Fruit fly (Drosophila melanogaster) whole organism, pupa: ENCODE data around the gene tay.

Source experiments
- CG10348 ChIP-seq: fragments of 200-800 bp; sonication (Bioruptor generic); IDR thresholded peaks from 2 replicates; pipeline ENCODE4 v1.3.6; 2022; ENCODE audit warnings: missing biosample characterization, missing genetic modification characterization
- CG12605 ChIP-seq: fragments of 200-800 bp; sonication (Bioruptor generic); IDR thresholded peaks from 2 replicates; pipeline ENCODE4 v1.3.6; 2022; ENCODE audit warnings: missing biosample characterization, missing genetic modification characterization
- CG13204 ChIP-seq: fragments of 200-800 bp; sonication (Bioruptor generic); optimal IDR thresholded peaks from 2 replicates; lab custom pipeline; 2018; ENCODE audit warnings: missing biosample characterization, mild to moderate bottlenecking, missing genetic modification characterization, moderate library complexity
- CG14655 ChIP-seq: fragments of 200-800 bp; sonication (Bioruptor generic); optimal IDR thresholded peaks from 3 replicates; lab custom pipeline; 2017; ENCODE audit warnings: mild to moderate bottlenecking, missing biosample characterization, missing genetic modification reagents, missing genetic modification characterization
- CG15710 ChIP-seq: fragments of 200-800 bp; sonication (Bioruptor generic); optimal IDR thresholded peaks from 2 replicates; lab custom pipeline; 2018; ENCODE audit warnings: missing biosample characterization, mild to moderate bottlenecking, missing genetic modification characterization, moderate library complexity
- CG17806 ChIP-seq: fragments of 200-800 bp; sonication (Bioruptor generic); optimal IDR thresholded peaks from 2 replicates; lab custom pipeline; 2018; ENCODE audit warnings: missing biosample characterization, mild to moderate bottlenecking, missing genetic modification characterization, moderate library complexity
- CG32121 ChIP-seq: fragments of 200-800 bp; sonication (Bioruptor generic); IDR thresholded peaks from 2 replicates; pipeline ENCODE4 v1.3.6; 2022; ENCODE audit warnings: missing biosample characterization, missing genetic modification characterization
- CG34367 ChIP-seq: fragments of 200-800 bp; sonication (Bioruptor generic); optimal IDR thresholded peaks from 2 replicates; lab custom pipeline; 2018; ENCODE audit warnings: missing biosample characterization, mild to moderate bottlenecking, missing genetic modification characterization
- CG4496 ChIP-seq: fragments of 200-800 bp; sonication (Bioruptor generic); IDR thresholded peaks from 3 replicates; pipeline ENCODE4 v1.3.6; 2022; ENCODE audit warnings: missing biosample characterization, missing genetic modification characterization
- CG8159 ChIP-seq: fragments of 200-800 bp; sonication (Bioruptor generic); optimal IDR thresholded peaks from 3 replicates; lab custom pipeline; 2018; ENCODE audit warnings: missing biosample characterization, mild to moderate bottlenecking, missing genetic modification characterization, moderate library complexity
- CG8301 ChIP-seq: fragments of 200-800 bp; sonication (Bioruptor generic); optimal IDR thresholded peaks from 2 replicates; lab custom pipeline; 2018; ENCODE audit warnings: missing biosample characterization, mild to moderate bottlenecking, missing genetic modification characterization
- CG9948 ChIP-seq: fragments of 200-800 bp; sonication (Bioruptor generic); optimal IDR thresholded peaks from 2 replicates; lab custom pipeline; 2018; ENCODE audit warnings: missing biosample characterization, mild to moderate bottlenecking, missing genetic modification characterization, moderate library complexity
- D1 ChIP-seq: fragments of 200-800 bp; sonication (Bioruptor generic); optimal IDR thresholded peaks from 2 replicates; lab custom pipeline; 2018; ENCODE audit warnings: missing biosample characterization, mild to moderate bottlenecking, missing genetic modification characterization, moderate library complexity
- EcR ChIP-seq: fragments of 200-800 bp; sonication (Bioruptor generic); optimal IDR thresholded peaks from 3 replicates; lab custom pipeline; 2019; ENCODE audit warnings: missing biosample characterization, missing genetic modification characterization, mild to moderate bottlenecking, moderate library complexity, missing genetic modification reagents
- Ets98B ChIP-seq: fragments of 200-800 bp; sonication (Bioruptor generic); IDR thresholded peaks from 2 replicates; pipeline ENCODE4 v1.3.6; 2022; ENCODE audit warnings: missing biosample characterization, missing genetic modification characterization
- Pif1A ChIP-seq: fragments of 200-800 bp; sonication (Bioruptor generic); optimal IDR thresholded peaks from 3 replicates; lab custom pipeline; 2016; ENCODE audit warnings: missing biosample characterization, missing genetic modification characterization
- Pif1B ChIP-seq: fragments of 200-800 bp; sonication (Bioruptor generic); optimal IDR thresholded peaks from 3 replicates; lab custom pipeline; 2016; ENCODE audit warnings: missing biosample characterization, missing genetic modification characterization
- Snoo ChIP-seq: fragments of 200-800 bp; sonication (Bioruptor generic); optimal IDR thresholded peaks from 3 replicates; lab custom pipeline; 2017; ENCODE audit warnings: missing biosample characterization, mild to moderate bottlenecking, missing genetic modification characterization, inconsistent platforms
- fd96Ca ChIP-seq: fragments of 200-800 bp; sonication (Bioruptor generic); IDR thresholded peaks from 3 replicates; pipeline ENCODE4 v1.3.6; 2022; ENCODE audit warnings: missing biosample characterization, missing genetic modification characterization
- gl ChIP-seq: fragments of 200-800 bp; sonication (Bioruptor generic); optimal IDR thresholded peaks from 2 replicates; lab custom pipeline; 2018; ENCODE audit warnings: missing biosample characterization, mild to moderate bottlenecking, missing genetic modification characterization
- rn ChIP-seq: fragments of 200-800 bp; sonication (Bioruptor generic); IDR thresholded peaks from 2 replicates; pipeline ENCODE4 v1.3.6; 2022; ENCODE audit warnings: missing biosample characterization, missing genetic modification characterization

Gene tay

DNA sequence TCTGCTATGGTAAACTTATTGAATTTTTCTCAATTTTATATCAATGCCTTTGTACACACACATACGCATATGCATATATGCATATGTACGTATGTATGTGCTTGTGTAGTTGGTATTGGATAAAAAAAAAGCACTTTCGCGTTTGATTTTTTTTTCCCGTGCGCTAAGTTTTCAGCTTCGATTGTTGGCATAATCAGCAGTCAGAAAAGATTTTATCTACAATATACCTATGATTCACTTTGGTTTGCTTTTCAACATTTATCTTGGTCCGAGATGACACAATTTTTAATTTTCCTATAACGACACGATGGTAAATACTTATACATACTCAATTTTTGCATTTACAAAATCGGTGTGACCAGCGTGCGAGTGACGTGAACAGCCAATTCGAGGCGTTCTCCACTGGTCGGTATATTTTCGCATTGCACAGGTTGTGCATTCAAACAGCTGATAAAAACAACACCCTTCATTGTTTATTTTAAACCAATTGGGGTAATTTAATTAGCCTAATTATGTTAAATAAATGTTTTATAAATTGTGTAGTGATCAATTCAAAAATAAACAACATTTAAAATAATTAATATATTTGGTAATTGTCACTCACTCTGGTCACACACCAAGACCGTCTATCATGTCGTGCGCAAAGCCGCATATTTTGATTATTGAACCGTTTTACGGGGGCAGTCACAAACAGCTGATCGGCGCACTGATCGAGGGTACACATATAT, 34.1 kb downstream of the tay start, which contains the start of the genes UBL3 and CG15914:
TSS of gene UBL3 (minus strand) at position 361 of the 728 bp plus-strand sequence.
TSS of gene CG15914 (plus strand) at position 607 of the 728 bp plus-strand sequence.
- TF ChIP-seq Pif1B (GFP tag; lab: Kevin White, UChicago) (peak; percentile 25), CG13204 (GFP tag; lab: Kevin White, UChicago) (no peak), CG32121 (GFP tag; lab: Robert Waterston, UW) (no peak)

DNA sequence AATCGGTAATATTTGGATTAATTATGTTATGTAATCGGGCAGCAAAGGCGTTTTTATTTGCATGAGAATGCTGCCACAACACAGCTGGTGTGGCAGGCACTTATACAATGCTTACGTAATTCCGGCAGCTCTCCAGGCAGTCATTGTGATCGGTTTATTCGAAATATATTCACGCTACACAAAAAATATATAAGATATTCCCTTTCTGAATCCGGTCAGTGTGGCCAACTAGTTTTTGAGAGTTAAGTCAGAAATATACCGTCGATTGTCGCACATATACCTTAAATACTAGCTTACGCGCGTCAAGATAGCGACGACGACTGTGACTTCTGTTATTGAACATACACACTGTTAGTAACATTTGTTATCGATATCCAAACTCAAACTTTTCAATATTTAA, 38.1 kb downstream of the tay start, which contains the start of gene sun:
TSS of gene sun (minus strand) at position 238 of the 400 bp plus-strand sequence.
- TF ChIP-seq rn (GFP tag; lab: Robert Waterston, UW) (no peak), Pif1B (GFP tag; lab: Kevin White, UChicago) (no peak), CG12605 (no peak), CG4496 (GFP tag; lab: Robert Waterston, UW) (no peak), CG34367 (tag; lab: Kevin White, UChicago) (no peak), CG10348 (GFP tag; lab: Robert Waterston, UW) (no peak), fd96Ca (GFP tag; lab: Robert Waterston, UW) (no peak), CG14655 (GFP tag; lab: Kevin White, UChicago) (no peak), Ets98B (GFP tag; lab: Robert Waterston, UW) (no peak), CG8301 (tag; lab: Kevin White, UChicago) (no peak), gl (tag; lab: Kevin White, UChicago) (no peak), CG15710 (tag; lab: Kevin White, UChicago) (no peak)

DNA sequence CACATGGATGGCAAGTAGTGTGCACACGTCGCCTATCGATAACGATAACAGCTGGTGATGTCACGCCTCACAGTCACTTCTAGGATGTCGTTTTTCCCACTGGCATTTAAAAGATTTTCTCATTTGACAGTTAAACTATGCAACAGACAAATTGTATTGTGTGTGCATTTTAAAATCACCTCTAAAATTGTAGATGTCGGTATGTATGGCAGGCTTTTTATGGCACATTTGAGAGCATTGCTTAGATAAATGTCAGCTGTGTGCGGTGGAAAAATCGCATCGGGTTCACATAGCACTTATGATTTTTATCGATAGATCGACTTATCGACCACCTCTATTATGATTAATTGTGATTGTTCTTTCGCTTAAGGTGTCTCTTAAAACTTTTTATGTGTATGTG, 43.0 kb downstream of the tay start, which contains the start of the genes ArgRS and CG8578:
TSS of gene ArgRS (minus strand) at position 7 of the 400 bp plus-strand sequence.
TSS of gene CG8578 (plus strand) at position 338 of the 400 bp plus-strand sequence.
- TF ChIP-seq CG13204 (GFP tag; lab: Kevin White, UChicago) (no peak), CG8301 (tag; lab: Kevin White, UChicago) (no peak), CG9948 (tag; lab: Kevin White, UChicago) (peak; percentile 3), EcR (no peak), fd96Ca (GFP tag; lab: Robert Waterston, UW) (no peak), CG34367 (tag; lab: Kevin White, UChicago) (no peak), CG8159 (tag; lab: Kevin White, UChicago) (no peak), CG32121 (GFP tag; lab: Robert Waterston, UW) (peak; percentile 47; the same call in 1 of the 2 replicates), CG4496 (GFP tag; lab: Robert Waterston, UW) (peak; percentile 82), CG17806 (no peak), gl (tag; lab: Kevin White, UChicago) (no peak), CG10348 (GFP tag; lab: Robert Waterston, UW) (no peak), Pif1B (GFP tag; lab: Kevin White, UChicago) (peak; percentile 52), rn (GFP tag; lab: Robert Waterston, UW) (peak; percentile 55), CG14655 (GFP tag; lab: Kevin White, UChicago) (no peak), CG15710 (tag; lab: Kevin White, UChicago) (peak; percentile 22), Ets98B (GFP tag; lab: Robert Waterston, UW) (no peak), D1 (tag; lab: Kevin White, UChicago) (no peak), Pif1A (no peak), Snoo (tag; lab: Kevin White, UChicago) (peak; percentile 60), CG12605 (no peak)

DNA sequence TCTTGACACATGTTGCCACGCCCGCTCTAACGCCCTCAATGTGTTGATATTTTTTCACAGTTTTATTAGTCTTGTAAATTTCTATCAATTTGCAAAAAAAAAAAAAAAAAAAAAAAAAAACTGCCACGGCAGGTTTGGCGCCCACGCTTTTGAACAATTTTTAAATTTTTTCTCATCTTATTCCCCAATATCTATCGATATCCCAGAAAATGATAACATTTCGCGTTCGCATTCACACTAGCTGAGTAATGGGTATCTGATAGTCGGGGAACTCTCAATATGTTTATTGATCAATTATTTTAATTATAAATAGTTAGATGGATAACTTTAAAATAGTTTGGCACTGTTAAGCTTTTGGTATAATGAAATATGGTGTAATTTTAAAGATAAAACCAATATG, 45.8 kb downstream of the tay start:
- no peak for TF ChIP-seq gl (tag; lab: Kevin White, UChicago)
- TF ChIP-seq Snoo (tag; lab: Kevin White, UChicago) = no peak
- no peak for TF ChIP-seq CG34367 (tag; lab: Kevin White, UChicago)
- TF ChIP-seq CG10348 (GFP tag; lab: Robert Waterston, UW) = no peak
- TF ChIP-seq CG14655 (GFP tag; lab: Kevin White, UChicago) = no peak
- no peak for TF ChIP-seq CG32121 (GFP tag; lab: Robert Waterston, UW)
- TF ChIP-seq, all 21 proteins: peak for 0

dm6 chrX:15840003-15840402, 47.1 kb downstream of the tay start:
- TF ChIP-seq fd96Ca (GFP tag; lab: Robert Waterston, UW) = no peak
- TF ChIP-seq CG34367 (tag; lab: Kevin White, UChicago) = no peak
- no peak for TF ChIP-seq CG17806
- TF ChIP-seq Pif1B (GFP tag; lab: Kevin White, UChicago) = no peak
- no peak for TF ChIP-seq Pif1A
- TF ChIP-seq CG32121 (GFP tag; lab: Robert Waterston, UW) = no peak

- TF ChIP-seq CG9948 (tag; lab: Kevin White, UChicago) (no peak), fd96Ca (GFP tag; lab: Robert Waterston, UW) (no peak), Pif1A (no peak), CG10348 (GFP tag; lab: Robert Waterston, UW) (no peak), CG32121 (GFP tag; lab: Robert Waterston, UW) (no peak), Ets98B (GFP tag; lab: Robert Waterston, UW) (no peak), CG13204 (GFP tag; lab: Kevin White, UChicago) (no peak), Snoo (tag; lab: Kevin White, UChicago) (no peak), CG14655 (GFP tag; lab: Kevin White, UChicago) (no peak), CG8301 (tag; lab: Kevin White, UChicago) (no peak), CG15710 (tag; lab: Kevin White, UChicago) (no peak), Pif1B (GFP tag; lab: Kevin White, UChicago) (no peak), CG17806 (no peak), gl (tag; lab: Kevin White, UChicago) (no peak), CG4496 (GFP tag; lab: Robert Waterston, UW) (no peak), CG8159 (tag; lab: Kevin White, UChicago) (no peak), EcR (no peak), D1 (tag; lab: Kevin White, UChicago) (no peak)
Observed at dm6 chrX:15837530-15837929, 49.6 kb downstream of the tay start, which contains the start of gene CG8565. Gene CG8565 (plus strand): TSS chrX:15837830.
